Fruit fly (Drosophila melanogaster) whole organism, embryonic: ENCODE data around the gene CG14237.
A peak's percentile ranks its signal among the peaks of the same experiment; 100 is the strongest.

ENCODE experiments used
- Atf3 ChIP-seq: fragments of 200-800 bp; sonication (Bioruptor generic); optimal IDR thresholded peaks from 3 replicates; lab custom pipeline; 2016; ENCODE audit warnings: missing biosample characterization, missing genetic modification characterization
- CG10209 ChIP-seq: fragments of 200-800 bp; sonication (Bioruptor generic); optimal IDR thresholded peaks from 3 replicates; lab custom pipeline; 2017; ENCODE audit warnings: missing biosample characterization, mild to moderate bottlenecking, missing genetic modification characterization, missing genetic modification reagents
- CG12659 ChIP-seq: fragments of 200-800 bp; sonication (Bioruptor generic); optimal IDR thresholded peaks from 3 replicates; lab custom pipeline; 2017; ENCODE audit warnings: mild to moderate bottlenecking, missing biosample characterization, missing genetic modification reagents, missing genetic modification characterization
- CG12744 ChIP-seq: fragments of 200-800 bp; sonication (Bioruptor generic); optimal IDR thresholded peaks from 2 replicates; lab custom pipeline; 2016; ENCODE audit warnings: missing biosample characterization, missing genetic modification characterization
- CG15479 ChIP-seq: fragments of 200-800 bp; sonication (Bioruptor generic); optimal IDR thresholded peaks from 3 replicates; lab custom pipeline; 2019; ENCODE audit warnings: missing biosample characterization, mild to moderate bottlenecking, missing genetic modification characterization, moderate library complexity
- CG18011 ChIP-seq: fragments of 200-800 bp; sonication (Bioruptor generic); optimal IDR thresholded peaks from 2 replicates; lab custom pipeline; 2017; ENCODE audit warnings: missing biosample characterization, missing genetic modification characterization, mild to moderate bottlenecking, moderate library complexity, missing genotype
- CG2875 ChIP-seq: fragments of 200-800 bp; sonication (Bioruptor generic); optimal IDR thresholded peaks from 2 replicates; lab custom pipeline; 2017; ENCODE audit warnings: missing biosample characterization, mild to moderate bottlenecking, missing genetic modification characterization, missing genetic modification reagents
- CG3407 ChIP-seq: fragments of 200-800 bp; sonication (Bioruptor generic); optimal IDR thresholded peaks from 2 replicates; lab custom pipeline; 2018; ENCODE audit warnings: missing biosample characterization, mild to moderate bottlenecking, missing genetic modification characterization
- CG34376 ChIP-seq: fragments of 200-800 bp; sonication (Bioruptor generic); optimal IDR thresholded peaks from 2 replicates; lab custom pipeline; 2018; ENCODE audit warnings: missing biosample characterization, mild to moderate bottlenecking, missing genetic modification characterization
- CG34422 ChIP-seq: fragments of 200-800 bp; sonication (Bioruptor generic); IDR thresholded peaks from 3 replicates; pipeline ENCODE4 v1.3.6; 2022; ENCODE audit warnings: missing biosample characterization, missing genetic modification characterization
- CG43689 ChIP-seq: fragments of 200-800 bp; sonication (Bioruptor generic); IDR thresholded peaks from 2 replicates; pipeline ENCODE4 v1.3.6; 2022; ENCODE audit warnings: missing biosample characterization, missing genetic modification characterization
- CG5180 ChIP-seq: fragments of 200-800 bp; sonication (Bioruptor generic); optimal IDR thresholded peaks from 3 replicates; lab custom pipeline; 2017; ENCODE audit warnings: missing biosample characterization, missing genetic modification characterization, mild to moderate bottlenecking, moderate library complexity, missing genetic modification reagents
- CG6175 ChIP-seq: fragments of 200-800 bp; sonication (Bioruptor generic); IDR thresholded peaks from 3 replicates; pipeline ENCODE4 v1.3.6; 2022; ENCODE audit warnings: missing biosample characterization, missing genetic modification characterization
- CG6689 ChIP-seq: fragments of 200-800 bp; sonication (Bioruptor generic); IDR thresholded peaks from 2 replicates; pipeline ENCODE4 v1.3.6; 2022; ENCODE audit warnings: missing biosample characterization, missing genetic modification characterization
- CG7839 ChIP-seq: fragments of 200-800 bp; sonication (Bioruptor generic); optimal IDR thresholded peaks from 3 replicates; lab custom pipeline; 2018; ENCODE audit warnings: missing biosample characterization, mild to moderate bottlenecking, missing genetic modification characterization, moderate library complexity
- CG8478 ChIP-seq: fragments of >200 bp; optimal IDR thresholded peaks from 2 replicates; lab custom pipeline; 2018
- CG8765 ChIP-seq: fragments of 200-800 bp; sonication (Bioruptor generic); IDR thresholded peaks from 2 replicates; pipeline ENCODE4 v1.3.6; 2022; ENCODE audit warnings: missing biosample characterization, missing genetic modification characterization
- Drgx ChIP-seq: fragments of 200-800 bp; sonication (Bioruptor generic); IDR thresholded peaks from 2 replicates; pipeline ENCODE4 v1.3.6; 2022; ENCODE audit warnings: missing biosample characterization, missing genetic modification characterization
- ERR ChIP-seq: fragments of 200-800 bp; sonication (Bioruptor generic); optimal IDR thresholded peaks from 2 replicates; lab custom pipeline; 2016; ENCODE audit warnings: missing biosample characterization, missing genetic modification characterization
- Elba2 ChIP-seq: fragments of 200-800 bp; sonication (Bioruptor generic); optimal IDR thresholded peaks from 3 replicates; lab custom pipeline; 2016; ENCODE audit warnings: missing biosample characterization, missing genetic modification characterization
- Ets65A ChIP-seq: fragments of 200-800 bp; sonication (Bioruptor generic); peaks from one replicate; lab custom pipeline; 2016; ENCODE audit warnings: missing biosample characterization, missing genetic modification characterization
- GATAe ChIP-seq: fragments of 200-800 bp; sonication (Bioruptor generic); conservative IDR thresholded peaks from 2 replicates; pipeline ENCODE4 v1.3.6; 2022; ENCODE audit warnings: missing biosample characterization, missing genetic modification characterization
- HHEX ChIP-seq: fragments of 200-800 bp; sonication (Bioruptor generic); optimal IDR thresholded peaks from 3 replicates; lab custom pipeline; 2017; ENCODE audit warnings: missing biosample characterization, mild to moderate bottlenecking, missing genetic modification characterization, missing genetic modification reagents
- Hr39 ChIP-seq: fragments of >200 bp; optimal IDR thresholded peaks from 2 replicates; lab custom pipeline; 2017
- Hr51 ChIP-seq, 2 experiments: fragments of 200-800 bp; sonication (Bioruptor generic); optimal IDR thresholded peaks; 2 replicates in 1 of 2; 3 replicates in 1 of 2; lab custom pipeline; 2016 to 2018; ENCODE audit warnings: missing biosample characterization in 2 of 2, missing genetic modification characterization in 2 of 2, mild to moderate bottlenecking in 1 of 2, moderate library complexity in 1 of 2
- Hr78 ChIP-seq, 2 experiments: fragments of 200-800 bp in 1 of 2; fragments of >200 bp in 1 of 2; sonication (Bioruptor generic) in 1 of 2; optimal IDR thresholded peaks; 2 replicates each; lab custom pipeline; 2017 to 2019; ENCODE audit warnings: missing biosample characterization in 2 of 2, missing genetic modification characterization in 2 of 2, mild to moderate bottlenecking in 1 of 2, moderate library complexity in 1 of 2
- Lpt ChIP-seq: fragments of >200 bp; optimal IDR thresholded peaks from 2 replicates; lab custom pipeline; 2018; ENCODE audit warnings: missing biosample characterization, missing genetic modification characterization
- Opbp ChIP-seq: fragments of 200-800 bp; sonication (Bioruptor generic); IDR thresholded peaks from 3 replicates; pipeline ENCODE4 v1.3.6; 2022; ENCODE audit warnings: missing biosample characterization, missing genetic modification characterization; ENCODE audit not compliant: partially characterized antibody
- az2 ChIP-seq: fragments of 200-800 bp; sonication (Bioruptor generic); optimal IDR thresholded peaks from 3 replicates; lab custom pipeline; 2016; ENCODE audit warnings: missing biosample characterization, missing genetic modification characterization
- bsh ChIP-seq, 2 experiments: fragments of 200-800 bp; sonication (Bioruptor generic); optimal IDR thresholded peaks; 2 replicates each; lab custom pipeline; 2017 to 2018; ENCODE audit warnings: mild to moderate bottlenecking in 2 of 2, missing biosample characterization in 2 of 2, missing genetic modification characterization in 2 of 2, moderate library complexity in 1 of 2
- chif ChIP-seq, 2 experiments: fragments of 200-800 bp; sonication (Bioruptor generic); optimal IDR thresholded peaks; 3 replicates each; lab custom pipeline; 2016; ENCODE audit warnings: missing biosample characterization in 2 of 2, missing genetic modification characterization in 2 of 2
- crc ChIP-seq: fragments of 200-800 bp; sonication (Bioruptor generic); optimal IDR thresholded peaks from 2 replicates; lab custom pipeline; 2016; ENCODE audit warnings: missing biosample characterization, missing genetic modification characterization
- dmrt11E ChIP-seq: fragments of 200-800 bp; sonication (Bioruptor generic); optimal IDR thresholded peaks from 3 replicates; lab custom pipeline; 2018; ENCODE audit warnings: missing biosample characterization, mild to moderate bottlenecking, missing genetic modification characterization, moderate library complexity
- dysf ChIP-seq: fragments of 200-800 bp; sonication (Bioruptor generic); IDR thresholded peaks from 3 replicates; pipeline ENCODE4 v1.3.6; 2022; ENCODE audit warnings: missing biosample characterization, missing genetic modification characterization
- grn ChIP-seq: fragments of 200-800 bp; sonication (Bioruptor generic); optimal IDR thresholded peaks from 3 replicates; lab custom pipeline; 2017; ENCODE audit warnings: missing biosample characterization, missing genetic modification characterization
- gro ChIP-seq: fragments of 200-800 bp; sonication (Bioruptor generic); optimal IDR thresholded peaks from 2 replicates; lab custom pipeline; 2016; ENCODE audit warnings: missing biosample characterization, missing genetic modification characterization
- gsb ChIP-seq: fragments of 200-800 bp; sonication (Bioruptor generic); IDR thresholded peaks from 2 replicates; pipeline ENCODE4 v1.3.6; 2022; ENCODE audit warnings: missing biosample characterization, missing genetic modification characterization
- h ChIP-seq: fragments of >200 bp; optimal IDR thresholded peaks from 2 replicates; lab custom pipeline; 2017
- hb ChIP-seq: fragments of 200-800 bp; sonication (Bioruptor generic); IDR thresholded peaks from 3 replicates; pipeline ENCODE4 v1.3.6; 2022; ENCODE audit warnings: missing biosample characterization, missing genetic modification characterization; ENCODE audit not compliant: partially characterized antibody
- knrl ChIP-seq: fragments of 200-800 bp; sonication (Bioruptor generic); IDR thresholded peaks from 3 replicates; pipeline ENCODE4 v1.3.6; 2022; ENCODE audit warnings: missing biosample characterization, missing genetic modification characterization; ENCODE audit not compliant: partially characterized antibody
- nau ChIP-seq: fragments of 200-800 bp; sonication (Bioruptor generic); optimal IDR thresholded peaks from 3 replicates; lab custom pipeline; 2017; ENCODE audit warnings: missing biosample characterization, mild to moderate bottlenecking, missing genetic modification characterization, missing genetic modification reagents
- oc ChIP-seq: fragments of 200-800 bp; sonication (Bioruptor generic); optimal IDR thresholded peaks from 2 replicates; lab custom pipeline; 2018; ENCODE audit warnings: missing biosample characterization, mild to moderate bottlenecking, missing genetic modification characterization, moderate library complexity
- ro ChIP-seq: fragments of 200-800 bp; sonication (Bioruptor generic); IDR thresholded peaks from 2 replicates; pipeline ENCODE4 v1.3.6; 2022; ENCODE audit warnings: missing biosample characterization, missing genetic modification characterization
- slou ChIP-seq: fragments of 200-800 bp; sonication (Bioruptor generic); optimal IDR thresholded peaks from 3 replicates; lab custom pipeline; 2016; ENCODE audit warnings: missing biosample characterization, missing genetic modification characterization
- sna ChIP-seq: fragments of 200-800 bp; sonication (Bioruptor generic); IDR thresholded peaks from 2 replicates; pipeline ENCODE4 v1.3.6; 2022; ENCODE audit warnings: missing biosample characterization, missing genetic modification characterization; ENCODE audit not compliant: partially characterized antibody
- sug ChIP-seq: fragments of 200-800 bp; optimal IDR thresholded peaks from 2 replicates; lab custom pipeline; 2019; ENCODE audit warnings: missing biosample characterization, mild to moderate bottlenecking, missing genetic modification characterization, moderate library complexity
- tna ChIP-seq: fragments of 200-800 bp; sonication (Bioruptor generic); IDR thresholded peaks from 2 replicates; pipeline ENCODE4 v1.3.6; 2022; ENCODE audit warnings: missing biosample characterization, missing genetic modification characterization; ENCODE audit not compliant: partially characterized antibody
- tx ChIP-seq: fragments of 200-800 bp; sonication (Bioruptor generic); optimal IDR thresholded peaks from 2 replicates; lab custom pipeline; 2016; ENCODE audit warnings: missing biosample characterization, missing genetic modification characterization
- wor ChIP-seq: fragments of 200-800 bp; sonication (Bioruptor generic); IDR thresholded peaks from 2 replicates; pipeline ENCODE4 v1.3.6; 2022; ENCODE audit warnings: missing biosample characterization, missing genetic modification characterization

Gene CG14237

dm6 chr3R:26455838-26456237, 839 bp upstream of the CG14237 start, which contains the start of gene Pdf:
TSS of gene Pdf (minus strand) at chr3R:26456141.
- TF ChIP-seq ro (GFP tag; lab: Robert Waterston, UW) (0 out of 2 replicates have a peak, but pooled peaks have one; percentile 7), CG6175 (GFP tag; lab: Robert Waterston, UW) (0 out of 3 replicates have a peak, but pooled peaks have one; percentile 12), CG34376 (GFP tag; lab: Kevin White, UChicago) (no peak), Ets65A (GFP tag; lab: Kevin White, UChicago) (peak; percentile 81), knrl (0 out of 3 replicates have a peak, but pooled peaks have one; percentile 12), CG8478 (peak; percentile 69)

dm6 chr3R:26457949-26458348, 1.3 kb downstream of the CG14237 start, which contains the start of gene CG14238:
TSS of gene CG14238 (plus strand) at chr3R:26458249.
- no peak for TF ChIP-seq CG12744
- no peak for TF ChIP-seq CG8765
- no peak for TF ChIP-seq CG3407 (GFP tag; lab: Kevin White, UChicago)
- no peak for TF ChIP-seq bsh (GFP tag; optimal IDR thresholded peaks at IDR 0.05; lab: Kevin White, UChicago)
- TF ChIP-seq Hr78 (GFP tag; optimal IDR thresholded peaks at IDR 0.05; lab: Kevin White, UChicago): no peak
- TF ChIP-seq sug (tag; lab: Kevin White, UChicago): no peak
- no peak for TF ChIP-seq slou
- TF ChIP-seq CG15479 (GFP tag; lab: Kevin White, UChicago): no peak
- TF ChIP-seq wor (GFP tag; lab: Robert Waterston, UW): no peak
- no peak for TF ChIP-seq dmrt11E (tag; lab: Kevin White, UChicago)
- TF ChIP-seq CG6689: no peak
- TF ChIP-seq CG7839 (tag; lab: Kevin White, UChicago): no peak
- TF ChIP-seq Hr51 (GFP tag; optimal IDR thresholded peaks at IDR 0.05; lab: Kevin White, UChicago): no peak
- TF ChIP-seq Elba2 (GFP tag; lab: Kevin White, UChicago): no peak
- TF ChIP-seq h (lab: Kevin White, UChicago): no peak
- TF ChIP-seq Hr39 (lab: Kevin White, UChicago): no peak
- no peak for TF ChIP-seq chif (GFP tag; optimal IDR thresholded peaks at IDR 0.05; lab: Kevin White, UChicago)
- TF ChIP-seq CG18011: no peak
- no peak for TF ChIP-seq tx
- TF ChIP-seq GATAe: no peak

DNA sequence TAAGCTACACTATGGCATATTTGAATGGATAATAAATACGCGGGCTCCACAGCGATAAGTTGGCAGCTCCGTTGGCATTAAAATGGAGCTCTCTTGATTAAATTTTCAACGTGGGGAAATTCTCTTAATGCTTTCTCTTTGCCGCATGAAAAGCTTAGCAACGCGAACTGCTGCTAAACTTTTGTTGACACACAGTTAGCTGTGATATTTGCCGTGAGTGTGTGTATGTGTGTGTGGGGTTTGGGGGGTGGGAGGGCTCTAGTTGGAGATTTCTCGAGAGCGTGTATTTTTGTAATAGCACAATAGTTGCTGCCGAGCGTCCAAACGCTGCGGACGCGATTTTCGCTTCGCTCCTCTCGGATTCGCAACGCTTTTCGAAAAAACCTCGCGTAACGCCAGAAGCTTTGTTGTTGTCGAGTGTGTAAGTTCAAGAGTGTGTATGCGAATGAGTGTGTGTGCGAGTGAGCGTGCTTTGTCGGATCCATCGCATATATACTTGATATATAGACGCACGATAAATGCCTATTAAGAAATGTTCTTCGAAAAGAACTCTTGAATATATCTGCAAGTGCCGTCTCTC, 4.6 kb downstream of the CG14237 start, which contains the start of gene CG5455:
TSS of gene CG5455 (plus strand) at position 302 of the 580 bp plus-strand sequence.
- peak; percentile 77 for TF ChIP-seq Drgx (GFP tag; lab: Robert Waterston, UW)
- no peak for TF ChIP-seq gsb (GFP tag; lab: Robert Waterston, UW)
- 0 out of 2 replicates have a peak, but pooled peaks have one; percentile 39 for TF ChIP-seq CG43689 (GFP tag; lab: Robert Waterston, UW)
- TF ChIP-seq ERR: no peak
- TF ChIP-seq gro (GFP tag; lab: Kevin White, UChicago): peak; percentile 69
- TF ChIP-seq CG2875 (GFP tag; lab: Kevin White, UChicago): peak; percentile 14
- peak; percentile 62; the same call in 1 of the 3 replicates for TF ChIP-seq Opbp (GFP tag; lab: Robert Waterston, UW)
- TF ChIP-seq dysf: peak; percentile 43; the same call in 1 of the 3 replicates
- TF ChIP-seq Lpt: no peak
- peak; percentile 93 for TF ChIP-seq oc
- no peak for TF ChIP-seq Atf3 (GFP tag; lab: Kevin White, UChicago)
- peak; percentile 75 for TF ChIP-seq HHEX (GFP tag; lab: Kevin White, UChicago)
- no peak for TF ChIP-seq crc
- TF ChIP-seq grn (GFP tag; lab: Kevin White, UChicago): no peak
- TF ChIP-seq sna (GFP tag; lab: Robert Waterston, UW): no peak
- peak; percentile 19 for TF ChIP-seq CG10209 (GFP tag; lab: Kevin White, UChicago)
- peak; percentile 11 for TF ChIP-seq CG5180
- no peak for TF ChIP-seq CG6689
- peak; percentile 64; the same call in 1 of the 2 replicates for TF ChIP-seq tna (GFP tag; lab: Robert Waterston, UW)
- no peak for TF ChIP-seq hb (GFP tag; lab: Robert Waterston, UW)
- peak; percentile 54; the same call in 1 of the 3 replicates for TF ChIP-seq CG34422 (GFP tag; lab: Robert Waterston, UW)
- peak; percentile 30 for TF ChIP-seq CG12659 (GFP tag; lab: Kevin White, UChicago)
- TF ChIP-seq nau (GFP tag; lab: Kevin White, UChicago): peak; percentile 67
- no peak for TF ChIP-seq az2 (GFP tag; lab: Kevin White, UChicago)
